Fruit fly (Drosophila melanogaster) whole organism, embryonic: ENCODE results near the gene CG18649.

ENCODE experiments used
- CG10321 ChIP-seq: fragments of 200-800 bp; sonication (Bioruptor generic); IDR thresholded peaks from 2 replicates; pipeline ENCODE4 v1.3.6; 2022; ENCODE audit warnings: missing biosample characterization, missing genetic modification characterization
- CG11504 ChIP-seq: fragments of 200-800 bp; sonication (Bioruptor generic); optimal IDR thresholded peaks from 3 replicates; lab custom pipeline; 2019; ENCODE audit warnings: missing biosample characterization, mild to moderate bottlenecking, missing genetic modification characterization, moderate library complexity
- CG12071 ChIP-seq: fragments of 200-800 bp; sonication (Bioruptor generic); optimal IDR thresholded peaks from 3 replicates; lab custom pipeline; 2018; ENCODE audit warnings: missing biosample characterization, mild to moderate bottlenecking, missing genetic modification characterization
- CG15514 ChIP-seq: fragments of 200-800 bp; sonication (Bioruptor generic); optimal IDR thresholded peaks from 3 replicates; lab custom pipeline; 2017; ENCODE audit warnings: missing biosample characterization, missing genetic modification characterization, mild to moderate bottlenecking, moderate library complexity, missing genetic modification reagents
- CG16779 ChIP-seq: fragments of 200-800 bp; sonication (Bioruptor generic); IDR thresholded peaks from 2 replicates; pipeline ENCODE4 v1.3.6; 2022; ENCODE audit warnings: missing biosample characterization, missing genetic modification characterization
- CG18599 ChIP-seq: fragments of 200-800 bp; sonication (Bioruptor generic); optimal IDR thresholded peaks from 3 replicates; lab custom pipeline; 2017; ENCODE audit warnings: missing biosample characterization, missing genetic modification characterization, mild to moderate bottlenecking, moderate library complexity, missing genetic modification reagents
- CG2712 ChIP-seq: fragments of 200-800 bp; optimal IDR thresholded peaks from 3 replicates; lab custom pipeline; 2019; ENCODE audit warnings: missing biosample characterization, mild to moderate bottlenecking, missing genetic modification characterization, moderate library complexity
- CG2889 ChIP-seq: fragments of 200-800 bp; sonication (Bioruptor generic); IDR thresholded peaks from 3 replicates; pipeline ENCODE4 v1.3.6; 2022; ENCODE audit warnings: missing biosample characterization, missing genetic modification characterization
- CG3407 ChIP-seq: fragments of 200-800 bp; sonication (Bioruptor generic); optimal IDR thresholded peaks from 2 replicates; lab custom pipeline; 2018; ENCODE audit warnings: missing biosample characterization, mild to moderate bottlenecking, missing genetic modification characterization
- CG7839 ChIP-seq: fragments of 200-800 bp; sonication (Bioruptor generic); optimal IDR thresholded peaks from 3 replicates; lab custom pipeline; 2018; ENCODE audit warnings: missing biosample characterization, mild to moderate bottlenecking, missing genetic modification characterization, moderate library complexity
- CG8089 ChIP-seq: fragments of 200-800 bp; sonication (Bioruptor generic); optimal IDR thresholded peaks from 3 replicates; lab custom pipeline; 2016; ENCODE audit warnings: missing biosample characterization, missing genetic modification characterization
- CG8281 ChIP-seq: fragments of 200-800 bp; sonication (Bioruptor generic); optimal IDR thresholded peaks from 2 replicates; lab custom pipeline; 2018; ENCODE audit warnings: missing biosample characterization, mild to moderate bottlenecking, missing genetic modification characterization, moderate library complexity
- CG8944 ChIP-seq: fragments of 200-800 bp; sonication (Bioruptor generic); optimal IDR thresholded peaks from 3 replicates; lab custom pipeline; 2016; ENCODE audit warnings: missing biosample characterization, missing genetic modification characterization
- Camta ChIP-seq: fragments of 200-800 bp; sonication (Bioruptor generic); optimal IDR thresholded peaks from 2 replicates; lab custom pipeline; 2016; ENCODE audit warnings: missing biosample characterization, missing genetic modification characterization
- Doc2 ChIP-seq: fragments of 200-800 bp; sonication (Bioruptor generic); IDR thresholded peaks from 2 replicates; pipeline ENCODE4 v1.3.6; 2022; ENCODE audit warnings: missing biosample characterization, missing genetic modification characterization
- Drgx ChIP-seq: fragments of 200-800 bp; sonication (Bioruptor generic); IDR thresholded peaks from 2 replicates; pipeline ENCODE4 v1.3.6; 2022; ENCODE audit warnings: missing biosample characterization, missing genetic modification characterization
- Ets65A ChIP-seq: fragments of 200-800 bp; sonication (Bioruptor generic); peaks from one replicate; lab custom pipeline; 2016; ENCODE audit warnings: missing biosample characterization, missing genetic modification characterization
- Hr3 ChIP-seq: fragments of 200-800 bp; sonication (Bioruptor generic); optimal IDR thresholded peaks from 3 replicates; lab custom pipeline; 2016; ENCODE audit warnings: missing biosample characterization, missing genetic modification characterization
- Med ChIP-seq: fragments of 200-800 bp; sonication (Bioruptor generic); peaks from one replicate; lab custom pipeline; 2016; ENCODE audit warnings: missing biosample characterization, missing genetic modification characterization, mild to moderate bottlenecking, inconsistent platforms, moderate library complexity
- Oaz ChIP-seq: fragments of 200-800 bp; sonication (Bioruptor generic); IDR thresholded peaks from 2 replicates; pipeline ENCODE4 v1.3.6; 2022; ENCODE audit warnings: missing biosample characterization, missing genetic modification characterization
- Poxn ChIP-seq: fragments of 200-800 bp; sonication (Bioruptor generic); IDR thresholded peaks from 2 replicates; pipeline ENCODE4 v1.3.6; 2022; ENCODE audit warnings: missing biosample characterization, missing genetic modification characterization
- Ravus ChIP-seq: fragments of 200-800 bp; sonication (Bioruptor generic); IDR thresholded peaks from 2 replicates; pipeline ENCODE4 v1.3.6; 2022; ENCODE audit warnings: missing biosample characterization, missing genetic modification characterization
- Sox102F ChIP-seq: fragments of 200-800 bp; sonication (Bioruptor generic); optimal IDR thresholded peaks from 2 replicates; lab custom pipeline; 2018; ENCODE audit warnings: missing biosample characterization, mild to moderate bottlenecking, missing genetic modification characterization, moderate library complexity
- Taf1 ChIP-seq: fragments of 200-800 bp; sonication (Bioruptor generic); IDR thresholded peaks from 2 replicates; pipeline ENCODE4 v1.3.6; 2022; ENCODE audit warnings: missing biosample characterization, missing genetic modification characterization
- ab ChIP-seq: fragments of 200-800 bp; sonication (Bioruptor generic); optimal IDR thresholded peaks from 2 replicates; lab custom pipeline; 2016; ENCODE audit warnings: missing biosample characterization, missing genetic modification characterization
- ap ChIP-seq: fragments of 200-800 bp; sonication (Bioruptor generic); IDR thresholded peaks from 2 replicates; pipeline ENCODE4 v1.3.6; 2022; ENCODE audit warnings: missing biosample characterization, missing genetic modification characterization
- chinmo ChIP-seq: fragments of 200-800 bp; sonication (Bioruptor generic); IDR thresholded peaks from 4 replicates; pipeline ENCODE4 v1.3.6; 2022; ENCODE audit warnings: missing biosample characterization, missing genetic modification characterization; ENCODE audit not compliant: partially characterized antibody
- danr ChIP-seq: fragments of 200-800 bp; sonication (Bioruptor generic); IDR thresholded peaks from 2 replicates; pipeline ENCODE4 v1.3.6; 2022; ENCODE audit warnings: missing biosample characterization, missing genetic modification characterization
- emc ChIP-seq: fragments of 200-800 bp; sonication (Bioruptor generic); optimal IDR thresholded peaks from 2 replicates; lab custom pipeline; 2016; ENCODE audit warnings: missing biosample characterization, missing genetic modification characterization
- fd102C ChIP-seq: fragments of 200-800 bp; sonication (Bioruptor generic); optimal IDR thresholded peaks from 2 replicates; lab custom pipeline; 2018; ENCODE audit warnings: missing biosample characterization, mild to moderate bottlenecking, missing genetic modification characterization, moderate library complexity
- gem ChIP-seq: fragments of 200-800 bp; sonication (Bioruptor generic); optimal IDR thresholded peaks from 2 replicates; lab custom pipeline; 2019; ENCODE audit warnings: missing biosample characterization, mild to moderate bottlenecking, missing genetic modification characterization, moderate library complexity
- gfzf ChIP-seq: fragments of 200-800 bp; sonication (Bioruptor generic); optimal IDR thresholded peaks from 2 replicates; lab custom pipeline; 2016; ENCODE audit warnings: missing biosample characterization, mild to moderate bottlenecking, missing genetic modification characterization, moderate library complexity
- grau ChIP-seq: fragments of 200-800 bp; optimal IDR thresholded peaks from 3 replicates; lab custom pipeline; 2019; ENCODE audit warnings: missing biosample characterization, mild to moderate bottlenecking, missing genetic modification characterization, moderate library complexity
- ham ChIP-seq: fragments of 200-800 bp; sonication (Bioruptor generic); IDR thresholded peaks from 2 replicates; pipeline ENCODE4 v1.3.6; 2022; ENCODE audit warnings: missing biosample characterization, missing genetic modification characterization
- insv ChIP-seq, 2 experiments: fragments of 200-800 bp; sonication (Bioruptor generic); optimal IDR thresholded peaks; 3 replicates each; lab custom pipeline; 2016 to 2018; ENCODE audit warnings: missing biosample characterization in 2 of 2, missing genetic modification characterization in 2 of 2
- jumu ChIP-seq: fragments of 200-800 bp; sonication (Bioruptor generic); optimal IDR thresholded peaks from 3 replicates; lab custom pipeline; 2016; ENCODE audit warnings: missing biosample characterization, missing genetic modification characterization
- pan ChIP-seq, 4 experiments: fragments of >200 bp in 3 of 4; fragments of 200-800 bp in 1 of 4; sonication (Bioruptor generic) in 1 of 4; optimal IDR thresholded peaks in 3 of 4; IDR thresholded peaks in 1 of 4; 2 replicates each; pipeline versions ENCODE4 v1.3.6 to Lab custom; 2017 to 2022; ENCODE audit warnings: missing biosample characterization in 2 of 4, missing genetic modification characterization in 2 of 4, mixed read lengths in 1 of 4
- sr ChIP-seq: fragments of 200-800 bp; sonication (Bioruptor generic); IDR thresholded peaks from 3 replicates; pipeline ENCODE4 v1.3.6; 2022; ENCODE audit warnings: missing biosample characterization, missing genetic modification characterization
- tin ChIP-seq: fragments of 200-800 bp; sonication (Bioruptor generic); optimal IDR thresholded peaks from 3 replicates; lab custom pipeline; 2016; ENCODE audit warnings: missing biosample characterization, missing genetic modification characterization
- tx ChIP-seq: fragments of 200-800 bp; sonication (Bioruptor generic); optimal IDR thresholded peaks from 2 replicates; lab custom pipeline; 2016; ENCODE audit warnings: missing biosample characterization, missing genetic modification characterization
- vfl ChIP-seq: fragments of 200-800 bp; sonication (Bioruptor generic); optimal IDR thresholded peaks from 2 replicates; lab custom pipeline; 2016; ENCODE audit warnings: missing biosample characterization, missing genetic modification characterization
- zfh1 ChIP-seq: fragments of 200-800 bp; sonication (Bioruptor generic); IDR thresholded peaks from 3 replicates; pipeline ENCODE4 v1.3.6; 2022; ENCODE audit warnings: missing biosample characterization, missing genetic modification characterization

CG18649 gene

dm6 chr3L:15013957-15014692 lies 39.8 kb downstream of the CG18649 start, which contains the start of gene Reck (continued):
- TF ChIP-seq fd102C (GFP tag; lab: Kevin White, UChicago): no peak
- peak; percentile 54; the same call in 2 of the 3 replicates for TF ChIP-seq CG2889 (GFP tag; lab: Robert Waterston, UW)
- TF ChIP-seq jumu: no peak
- no peak for TF ChIP-seq ham (GFP tag; lab: Robert Waterston, UW)
- no peak for TF ChIP-seq Poxn (GFP tag; lab: Robert Waterston, UW)
- TF ChIP-seq vfl: no peak
- TF ChIP-seq CG8089 (GFP tag; lab: Kevin White, UChicago): peak; percentile 44
- peak; percentile 57; the same call in 1 of the 2 replicates for TF ChIP-seq Oaz (GFP tag; lab: Robert Waterston, UW)
- TF ChIP-seq gfzf (GFP tag; lab: Kevin White, UChicago): peak; percentile 51
- TF ChIP-seq CG12071 (GFP tag; lab: Kevin White, UChicago): peak; percentile 72
- peak; percentile 12 for TF ChIP-seq tx (GFP tag; lab: Kevin White, UChicago)
- TF ChIP-seq zfh1 (GFP tag; lab: Robert Waterston, UW): peak; percentile 83; the same call in 2 of the 3 replicates
- TF ChIP-seq Med (GFP tag; lab: Kevin White, UChicago): peak; percentile 93
- 0 out of 2 replicates have a peak, but pooled peaks have one; percentile 11 for TF ChIP-seq CG16779
- peak; percentile 12 for TF ChIP-seq CG8944 (GFP tag; lab: Kevin White, UChicago)
- no peak for TF ChIP-seq insv (GFP tag; optimal IDR thresholded peaks at IDR 0.05; lab: Kevin White, UChicago)
- peak; percentile 64 for TF ChIP-seq ap (GFP tag; lab: Robert Waterston, UW)
- no peak for TF ChIP-seq chinmo
- peak; percentile 90 for TF ChIP-seq Sox102F (GFP tag; lab: Kevin White, UChicago)
- peak; percentile 56 for TF ChIP-seq CG8281 (tag; lab: Kevin White, UChicago)
- peak; percentile 64 for TF ChIP-seq Ravus (GFP tag; lab: Robert Waterston, UW)
- peak; percentile 31 for TF ChIP-seq Camta (GFP tag; lab: Kevin White, UChicago)
- peak; percentile 76 for TF ChIP-seq CG15514 (GFP tag; lab: Kevin White, UChicago)
- TF ChIP-seq CG18599 (GFP tag; lab: Kevin White, UChicago): peak; percentile 86
- no peak for TF ChIP-seq danr (GFP tag; lab: Robert Waterston, UW)
- TF ChIP-seq Hr3 (GFP tag; lab: Kevin White, UChicago): peak; percentile 80
- TF ChIP-seq Doc2 (GFP tag; lab: Robert Waterston, UW): no peak
- peak; percentile 37 for TF ChIP-seq emc (GFP tag; lab: Kevin White, UChicago)
- TF ChIP-seq Taf1: no peak
- TF ChIP-seq CG10321: peak; percentile 59; the same call in 1 of the 2 replicates

DNA sequence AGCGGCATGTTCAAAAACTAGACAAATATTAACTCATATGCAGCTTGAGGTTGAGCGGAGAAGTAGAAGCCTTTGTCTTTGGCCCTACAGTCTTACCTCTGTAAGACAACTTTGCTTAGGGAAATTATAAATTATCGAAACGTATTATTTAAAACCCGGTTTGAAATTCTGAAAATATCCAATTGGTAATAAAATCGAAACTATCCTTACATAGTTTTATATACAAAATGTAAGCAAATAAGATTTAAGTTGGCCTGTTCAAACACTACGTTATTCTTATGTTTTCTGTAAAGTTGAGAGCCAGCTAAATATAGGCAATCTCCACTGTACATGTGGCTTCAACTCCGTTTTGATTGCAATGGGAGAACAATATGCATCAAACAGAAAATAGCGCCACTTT lies 40.6 kb downstream of the CG18649 start:
- TF ChIP-seq ab (GFP tag; lab: Kevin White, UChicago) (no peak), grau (tag; lab: Kevin White, UChicago) (peak; percentile 73), CG11504 (peak; percentile 20), sr (GFP tag; lab: Robert Waterston, UW) (no peak), pan (optimal IDR thresholded peaks at IDR 0.05; lab: Kevin White, UChicago) (no peak), pan (GFP tag; optimal IDR thresholded peaks at IDR 0.05 in 1 of 2, IDR thresholded peaks at IDR 0.05 in 1 of 2) (no peak), CG7839 (tag; lab: Kevin White, UChicago) (peak; percentile 2), Ets65A (GFP tag; lab: Kevin White, UChicago) (peak; percentile 62), Drgx (GFP tag; lab: Robert Waterston, UW) (peak; percentile 45; the same call in 1 of the 2 replicates), CG2712 (peak; percentile 23), CG3407 (GFP tag; lab: Kevin White, UChicago) (no peak), CG10321 (no peak), gem (peak; percentile 28), tin (peak; percentile 2)
